Worm (Caenorhabditis elegans) whole organism, L1 larva: ENCODE data around the gene glna-2.

Source experiments
- elt-3 ChIP-seq, 6 experiments: fragments of 150-350 bp in 1 of 6; sonication (generic microtip); optimal IDR thresholded peaks; 2 replicates each; lab custom pipeline; 2017 to 2018; ENCODE audit warnings: missing biosample characterization in 6 of 6, missing genetic modification characterization in 6 of 6, inconsistent platforms in 1 of 6
- lin-15B ChIP-seq: fragments of 150-350 bp; sonication (generic microtip); optimal IDR thresholded peaks from 3 replicates; lab custom pipeline; 2014; ENCODE audit warnings: missing biosample characterization, missing genetic modification characterization
- lsy-2 ChIP-seq, 2 experiments: fragments of 150-350 bp; optimal IDR thresholded peaks; 2 replicates each; lab custom pipeline; 2014; ENCODE audit warnings: missing biosample characterization in 2 of 2, missing genetic modification characterization in 2 of 2
- sptf-1 ChIP-seq: fragments of 150-350 bp; optimal IDR thresholded peaks from 2 replicates; lab custom pipeline; 2014; ENCODE audit warnings: missing biosample characterization, missing genetic modification characterization
- unc-130 ChIP-seq: fragments of 150-350 bp; optimal IDR thresholded peaks from 2 replicates; lab custom pipeline; 2017; ENCODE audit warnings: missing biosample characterization, missing genetic modification characterization, inconsistent platforms
- zip-4 ChIP-seq: fragments of 200-800 bp; sonication (Bioruptor generic); optimal IDR thresholded peaks from 2 replicates; lab custom pipeline; 2018; ENCODE audit warnings: mild to moderate bottlenecking, missing genetic modification characterization, moderate library complexity, missing compliant biosample characterization
- ztf-11 ChIP-seq, 2 experiments: sonication (generic microtip); optimal IDR thresholded peaks; 2 replicates each; lab custom pipeline; 2016 to 2017; ENCODE audit warnings: missing genetic modification characterization in 2 of 2, missing biosample characterization in 1 of 2, missing compliant biosample characterization in 1 of 2

DNA sequence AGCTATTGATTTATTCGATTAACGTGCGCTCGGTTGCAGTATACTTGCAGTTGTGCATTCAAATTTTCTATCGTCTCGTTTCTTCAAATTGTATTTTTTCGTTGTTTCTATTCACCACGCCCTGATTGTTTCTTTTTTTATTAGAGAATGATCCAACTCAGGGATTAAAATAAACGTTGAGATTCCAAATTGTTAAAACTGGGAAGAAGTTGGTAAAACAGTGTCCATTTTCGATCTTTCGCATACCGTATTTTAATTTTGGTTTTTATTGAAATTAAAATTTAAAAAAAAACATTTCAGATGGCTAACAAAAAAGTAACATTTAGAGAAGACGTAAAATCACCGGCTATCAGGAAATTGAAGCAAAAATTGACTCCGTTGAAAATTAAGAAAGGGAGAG lies 38.8 kb downstream of the glna-2 start, which contains the start of gene apn-1:
- TF ChIP-seq ztf-11 (tag; optimal IDR thresholded peaks at IDR 0.05; lab: Kevin White, UChicago) = no peak
- no peak for TF ChIP-seq zip-4 (GFP tag; lab: Kevin White, UChicago)
- no peak for TF ChIP-seq lsy-2 (tag; optimal IDR thresholded peaks at IDR 0.05; lab: Kevin White, UChicago)
- no peak for TF ChIP-seq sptf-1 (tag; lab: Kevin White, UChicago)
- TF ChIP-seq unc-130 (tag; lab: Kevin White, UChicago) = no peak
- no peak for TF ChIP-seq elt-3 (tag; optimal IDR thresholded peaks at IDR 0.05; lab: Kevin White, UChicago)
- no peak for TF ChIP-seq lin-15B
